Fruit fly (Drosophila melanogaster) whole organism, embryonic: ENCODE data around the gene Hexo2.

Experiments
- Ada2b ChIP-seq: fragments of 200-800 bp; sonication (Bioruptor generic); IDR thresholded peaks from 2 replicates; pipeline ENCODE4 v1.3.6; 2022; ENCODE audit warnings: missing biosample characterization, missing genetic modification characterization
- Adf1 ChIP-seq: fragments of 200-800 bp; sonication (Bioruptor generic); IDR thresholded peaks from 2 replicates; pipeline ENCODE4 v1.3.6; 2022; ENCODE audit warnings: missing biosample characterization, missing genetic modification characterization
- CG10274 ChIP-seq: fragments of 200-800 bp; sonication (Bioruptor generic); optimal IDR thresholded peaks from 3 replicates; lab custom pipeline; 2017; ENCODE audit warnings: missing biosample characterization, mild to moderate bottlenecking, missing genetic modification characterization
- CG11247 ChIP-seq: fragments of 200-800 bp; sonication (Bioruptor generic); IDR thresholded peaks from 2 replicates; pipeline ENCODE4 v1.3.6; 2022; ENCODE audit warnings: missing biosample characterization, missing genetic modification characterization
- CG11504 ChIP-seq: fragments of 200-800 bp; sonication (Bioruptor generic); optimal IDR thresholded peaks from 3 replicates; lab custom pipeline; 2019; ENCODE audit warnings: missing biosample characterization, mild to moderate bottlenecking, missing genetic modification characterization, moderate library complexity
- CG11560 ChIP-seq: fragments of 200-800 bp; sonication (Bioruptor generic); IDR thresholded peaks from 3 replicates; pipeline ENCODE4 v1.3.6; 2022; ENCODE audit warnings: missing biosample characterization, missing genetic modification characterization
- CG12236 ChIP-seq: fragments of 200-800 bp; sonication (Bioruptor generic); optimal IDR thresholded peaks from 2 replicates; lab custom pipeline; 2016; ENCODE audit warnings: missing biosample characterization, missing genetic modification characterization
- CG14860 ChIP-seq: fragments of 200-800 bp; sonication (Bioruptor generic); IDR thresholded peaks from 3 replicates; pipeline ENCODE4 v1.3.6; 2022; ENCODE audit warnings: missing biosample characterization, missing genetic modification characterization; ENCODE audit not compliant: partially characterized antibody
- CG14965 ChIP-seq: fragments of 200-800 bp; sonication (Bioruptor generic); optimal IDR thresholded peaks from 2 replicates; lab custom pipeline; 2016; ENCODE audit warnings: missing biosample characterization, missing genetic modification characterization, borderline replicate concordance
- CG15269 ChIP-seq: fragments of 200-800 bp; sonication (Bioruptor generic); optimal IDR thresholded peaks from 2 replicates; lab custom pipeline; 2018; ENCODE audit warnings: missing biosample characterization, mild to moderate bottlenecking, missing genetic modification characterization, moderate library complexity
- CG1602 ChIP-seq: fragments of 200-800 bp; sonication (Bioruptor generic); optimal IDR thresholded peaks from 3 replicates; lab custom pipeline; 2016; ENCODE audit warnings: missing biosample characterization, missing genetic modification characterization
- CG17359 ChIP-seq: fragments of 200-800 bp; sonication (Bioruptor generic); optimal IDR thresholded peaks from 3 replicates; lab custom pipeline; 2018; ENCODE audit warnings: missing biosample characterization, mild to moderate bottlenecking, missing genetic modification characterization, moderate library complexity
- CG17612 ChIP-seq: fragments of 200-800 bp; sonication (Bioruptor generic); IDR thresholded peaks from 2 replicates; pipeline ENCODE4 v1.3.6; 2022; ENCODE audit warnings: missing biosample characterization, missing genetic modification characterization
- CG2116 ChIP-seq: fragments of 200-800 bp; sonication (Bioruptor generic); optimal IDR thresholded peaks from 3 replicates; lab custom pipeline; 2018; ENCODE audit warnings: missing biosample characterization, mild to moderate bottlenecking, missing genetic modification characterization
- CG2889 ChIP-seq: fragments of 200-800 bp; sonication (Bioruptor generic); IDR thresholded peaks from 3 replicates; pipeline ENCODE4 v1.3.6; 2022; ENCODE audit warnings: missing biosample characterization, missing genetic modification characterization
- CG4360 ChIP-seq: fragments of 200-800 bp; sonication (Bioruptor generic); IDR thresholded peaks from 2 replicates; pipeline ENCODE4 v1.3.6; 2022; ENCODE audit warnings: missing biosample characterization, missing genetic modification characterization
- CG4424 ChIP-seq: fragments of 200-800 bp; sonication (Bioruptor generic); optimal IDR thresholded peaks from 3 replicates; lab custom pipeline; 2016; ENCODE audit warnings: missing biosample characterization, missing genetic modification characterization
- CG4730 ChIP-seq: fragments of 200-800 bp; sonication (Bioruptor generic); IDR thresholded peaks from 2 replicates; pipeline ENCODE4 v1.3.6; 2022; ENCODE audit warnings: missing biosample characterization, missing genetic modification characterization
- CG4854 ChIP-seq: fragments of 200-800 bp; sonication (Bioruptor generic); optimal IDR thresholded peaks from 2 replicates; lab custom pipeline; 2016; ENCODE audit warnings: missing biosample characterization, missing genetic modification characterization, inconsistent platforms
- CoRest ChIP-seq: fragments of 200-800 bp; sonication (Bioruptor generic); optimal IDR thresholded peaks from 3 replicates; lab custom pipeline; 2018; ENCODE audit warnings: missing biosample characterization, mild to moderate bottlenecking, missing genetic modification characterization, moderate library complexity
- Jarid2 ChIP-seq: fragments of 200-800 bp; sonication (Bioruptor generic); optimal IDR thresholded peaks from 3 replicates; lab custom pipeline; 2017; ENCODE audit warnings: mild to moderate bottlenecking, missing biosample characterization, missing genetic modification reagents, missing genetic modification characterization
- Nf-YB ChIP-seq: fragments of 200-800 bp; sonication (Bioruptor generic); optimal IDR thresholded peaks from 3 replicates; lab custom pipeline; 2019; ENCODE audit warnings: missing biosample characterization, mild to moderate bottlenecking, missing genetic modification characterization, moderate library complexity
- Nf-YC ChIP-seq: fragments of 200-800 bp; optimal IDR thresholded peaks from 3 replicates; lab custom pipeline; 2019; ENCODE audit warnings: missing biosample characterization, mild to moderate bottlenecking, missing genetic modification characterization, moderate library complexity
- Poxn ChIP-seq: fragments of 200-800 bp; sonication (Bioruptor generic); IDR thresholded peaks from 2 replicates; pipeline ENCODE4 v1.3.6; 2022; ENCODE audit warnings: missing biosample characterization, missing genetic modification characterization
- Scr ChIP-seq: fragments of 200-800 bp; sonication (Bioruptor generic); IDR thresholded peaks from 2 replicates; pipeline ENCODE4 v1.3.6; 2022; ENCODE audit warnings: missing biosample characterization, missing genetic modification characterization; ENCODE audit not compliant: partially characterized antibody
- Trl ChIP-seq, 3 experiments: fragments of >200 bp in 2 of 3; fragments of 200-800 bp in 1 of 3; sonication (Bioruptor generic) in 1 of 3; optimal IDR thresholded peaks; 2 replicates in 1 of 3; 3 replicates in 2 of 3; lab custom pipeline; 2016 to 2017; ENCODE audit warnings: missing biosample characterization in 1 of 3, missing genetic modification characterization in 1 of 3
- chinmo ChIP-seq: fragments of 200-800 bp; sonication (Bioruptor generic); IDR thresholded peaks from 4 replicates; pipeline ENCODE4 v1.3.6; 2022; ENCODE audit warnings: missing biosample characterization, missing genetic modification characterization; ENCODE audit not compliant: partially characterized antibody
- chm ChIP-seq: fragments of 200-800 bp; sonication (Bioruptor generic); IDR thresholded peaks from 2 replicates; pipeline ENCODE4 v1.3.6; 2022; ENCODE audit warnings: missing biosample characterization, missing genetic modification characterization
- corto ChIP-seq: fragments of 200-800 bp; sonication (Bioruptor generic); optimal IDR thresholded peaks from 2 replicates; lab custom pipeline; 2016; ENCODE audit warnings: missing biosample characterization, mild to moderate bottlenecking, missing genetic modification characterization, moderate library complexity
- crol ChIP-seq: fragments of 200-800 bp; sonication (Bioruptor generic); IDR thresholded peaks from 2 replicates; pipeline ENCODE4 v1.3.6; 2022; ENCODE audit warnings: missing biosample characterization, missing genetic modification characterization
- emc ChIP-seq: fragments of 200-800 bp; sonication (Bioruptor generic); optimal IDR thresholded peaks from 2 replicates; lab custom pipeline; 2016; ENCODE audit warnings: missing biosample characterization, missing genetic modification characterization
- fd3F ChIP-seq: fragments of 200-800 bp; sonication (Bioruptor generic); optimal IDR thresholded peaks from 2 replicates; lab custom pipeline; 2018; ENCODE audit warnings: missing biosample characterization, mild to moderate bottlenecking, missing genetic modification characterization, moderate library complexity
- fu2 ChIP-seq: fragments of 200-800 bp; sonication (Bioruptor generic); optimal IDR thresholded peaks from 2 replicates; lab custom pipeline; 2016; ENCODE audit warnings: missing biosample characterization, missing genetic modification characterization
- ham ChIP-seq: fragments of 200-800 bp; sonication (Bioruptor generic); IDR thresholded peaks from 2 replicates; pipeline ENCODE4 v1.3.6; 2022; ENCODE audit warnings: missing biosample characterization, missing genetic modification characterization
- kah ChIP-seq: fragments of 200-800 bp; sonication (Bioruptor generic); optimal IDR thresholded peaks from 2 replicates; lab custom pipeline; 2018; ENCODE audit warnings: missing biosample characterization, mild to moderate bottlenecking, missing genetic modification characterization
- ken ChIP-seq: fragments of 200-800 bp; sonication (Bioruptor generic); IDR thresholded peaks from 3 replicates; pipeline ENCODE4 v1.3.6; 2022; ENCODE audit warnings: missing biosample characterization, missing genetic modification characterization
- klu ChIP-seq: fragments of 200-800 bp; sonication (Bioruptor generic); IDR thresholded peaks from 2 replicates; pipeline ENCODE4 v1.3.6; 2022; ENCODE audit warnings: missing biosample characterization, missing genetic modification characterization
- lab ChIP-seq: fragments of 200-800 bp; sonication (Bioruptor generic); optimal IDR thresholded peaks from 3 replicates; lab custom pipeline; 2017; ENCODE audit warnings: missing biosample characterization, missing genetic modification characterization, mild to moderate bottlenecking, moderate library complexity, missing genetic modification reagents
- lov ChIP-seq, 2 experiments: fragments of 200-800 bp in 1 of 2; fragments of >200 bp in 1 of 2; sonication (Bioruptor generic) in 1 of 2; IDR thresholded peaks in 1 of 2; optimal IDR thresholded peaks in 1 of 2; 2 replicates in 1 of 2; 3 replicates in 1 of 2; pipeline versions ENCODE4 v1.3.6 to Lab custom; 2017 to 2022; ENCODE audit warnings: missing biosample characterization in 1 of 2, missing genetic modification characterization in 1 of 2
- nerfin-2 ChIP-seq: fragments of 200-800 bp; sonication (Bioruptor generic); IDR thresholded peaks from 2 replicates; pipeline ENCODE4 v1.3.6; 2022; ENCODE audit warnings: missing biosample characterization, missing genetic modification characterization; ENCODE audit not compliant: partially characterized antibody
- odd ChIP-seq: fragments of 200-800 bp; sonication (Bioruptor generic); optimal IDR thresholded peaks from 2 replicates; lab custom pipeline; 2017; ENCODE audit warnings: missing biosample characterization, mild to moderate bottlenecking, missing genetic modification characterization
- psq ChIP-seq: fragments of 200-800 bp; sonication (Bioruptor generic); optimal IDR thresholded peaks from 2 replicates; lab custom pipeline; 2017; ENCODE audit warnings: missing biosample characterization, missing genetic modification characterization
- rib ChIP-seq: fragments of 200-800 bp; sonication (Bioruptor generic); IDR thresholded peaks from 2 replicates; pipeline ENCODE4 v1.3.6; 2022; ENCODE audit warnings: missing biosample characterization, missing genetic modification characterization
- scrt ChIP-seq: fragments of 200-800 bp; sonication (Bioruptor generic); optimal IDR thresholded peaks from 2 replicates; lab custom pipeline; 2018; ENCODE audit warnings: missing biosample characterization, mild to moderate bottlenecking, missing genetic modification characterization, moderate library complexity
- sima ChIP-seq: fragments of 200-800 bp; sonication (Bioruptor generic); optimal IDR thresholded peaks from 2 replicates; lab custom pipeline; 2016; ENCODE audit warnings: missing biosample characterization, missing genetic modification characterization
- sr ChIP-seq: fragments of 200-800 bp; sonication (Bioruptor generic); IDR thresholded peaks from 3 replicates; pipeline ENCODE4 v1.3.6; 2022; ENCODE audit warnings: missing biosample characterization, missing genetic modification characterization
- tna ChIP-seq: fragments of 200-800 bp; sonication (Bioruptor generic); IDR thresholded peaks from 2 replicates; pipeline ENCODE4 v1.3.6; 2022; ENCODE audit warnings: missing biosample characterization, missing genetic modification characterization; ENCODE audit not compliant: partially characterized antibody
- unpg ChIP-seq: fragments of 200-800 bp; sonication (Bioruptor generic); optimal IDR thresholded peaks from 3 replicates; lab custom pipeline; 2018; ENCODE audit warnings: missing biosample characterization, mild to moderate bottlenecking, missing genetic modification characterization, moderate library complexity
- zen ChIP-seq: fragments of 200-800 bp; sonication (Bioruptor generic); optimal IDR thresholded peaks from 3 replicates; lab custom pipeline; 2018; ENCODE audit warnings: missing biosample characterization, mild to moderate bottlenecking, missing genetic modification characterization, moderate library complexity

Hexo2 gene

dm6 chrX:8757775-8758363 lies 48.4 kb downstream of the Hexo2 start (continued):
- TF ChIP-seq kah (GFP tag; lab: Kevin White, UChicago): no peak
- TF ChIP-seq corto (GFP tag; lab: Kevin White, UChicago): no peak
- no peak for TF ChIP-seq lov (optimal IDR thresholded peaks at IDR 0.05; lab: Kevin White, UChicago)
- TF ChIP-seq lov (GFP tag; IDR thresholded peaks at IDR 0.05; lab: Robert Waterston, UW): no peak
- no peak for TF ChIP-seq CG2116 (GFP tag; lab: Kevin White, UChicago)
- no peak for TF ChIP-seq Scr (GFP tag; lab: Robert Waterston, UW)
- TF ChIP-seq sr: no peak
- TF ChIP-seq CG11247 (GFP tag; lab: Robert Waterston, UW): no peak
- no peak for TF ChIP-seq CG4424
- TF ChIP-seq tna (GFP tag; lab: Robert Waterston, UW): peak; percentile 20; the same call in 1 of the 2 replicates
- peak; percentile 95 for TF ChIP-seq Nf-YC
- TF ChIP-seq CG12236 (GFP tag; lab: Kevin White, UChicago): no peak
- TF ChIP-seq Jarid2 (GFP tag; lab: Kevin White, UChicago): peak; percentile 78
- peak; percentile 31; the same call in 1 of the 2 replicates for TF ChIP-seq crol (GFP tag; lab: Robert Waterston, UW)
- TF ChIP-seq CG11504 (tag; lab: Kevin White, UChicago): no peak
- TF ChIP-seq CG4730: no peak
- TF ChIP-seq psq (GFP tag; lab: Kevin White, UChicago): no peak
- TF ChIP-seq CG11560 (tag; lab: Robert Waterston, UW): no peak
- TF ChIP-seq Trl (optimal IDR thresholded peaks at IDR 0.05; lab: Kevin White, UChicago): peak; percentile 75 to 85
- TF ChIP-seq Trl (GFP tag; optimal IDR thresholded peaks at IDR 0.05; lab: Kevin White, UChicago): no peak
- no peak for TF ChIP-seq Ada2b (GFP tag; lab: Robert Waterston, UW)
- peak; percentile 90 for TF ChIP-seq CG4854 (GFP tag; lab: Kevin White, UChicago)
- TF ChIP-seq CG17359: no peak
- TF ChIP-seq chm (GFP tag; lab: Robert Waterston, UW): 0 out of 2 replicates have a peak, but pooled peaks have one; percentile 27
- peak; percentile 46; the same call in 1 of the 2 replicates for TF ChIP-seq rib (GFP tag; lab: Robert Waterston, UW)
- TF ChIP-seq CG10274: no peak
- TF ChIP-seq ken (GFP tag; lab: Robert Waterston, UW): no peak
- peak; percentile 80 for TF ChIP-seq Adf1 (GFP tag; lab: Robert Waterston, UW)
- no peak for TF ChIP-seq odd (GFP tag; lab: Kevin White, UChicago)
- TF ChIP-seq klu (GFP tag; lab: Robert Waterston, UW): no peak
- TF ChIP-seq scrt: peak; percentile 66
- TF ChIP-seq fu2 (GFP tag; lab: Kevin White, UChicago): no peak
- TF ChIP-seq lab: no peak
- no peak for TF ChIP-seq CG1602
- TF ChIP-seq CG15269 (tag; lab: Kevin White, UChicago): no peak
- TF ChIP-seq sima (GFP tag; lab: Kevin White, UChicago): no peak
- TF ChIP-seq emc (GFP tag; lab: Kevin White, UChicago): no peak
- no peak for TF ChIP-seq Poxn (GFP tag; lab: Robert Waterston, UW)
- no peak for TF ChIP-seq fd3F (GFP tag; lab: Kevin White, UChicago)
- TF ChIP-seq CG17612 (GFP tag; lab: Robert Waterston, UW): no peak
- no peak for TF ChIP-seq ham
- no peak for TF ChIP-seq CG14965 (GFP tag; lab: Kevin White, UChicago)
- TF ChIP-seq zen (tag; lab: Kevin White, UChicago): no peak
- peak; percentile 58; the same call in 1 of the 4 replicates for TF ChIP-seq chinmo (GFP tag; lab: Robert Waterston, UW)
- no peak for TF ChIP-seq unpg
- peak; percentile 46; the same call in 1 of the 2 replicates for TF ChIP-seq CG4360 (GFP tag; lab: Robert Waterston, UW)
- TF ChIP-seq Nf-YB: peak; percentile 93
- 0 out of 2 replicates have a peak, but pooled peaks have one; percentile 7 for TF ChIP-seq nerfin-2 (GFP tag; lab: Robert Waterston, UW)
- no peak for TF ChIP-seq CG2889 (GFP tag; lab: Robert Waterston, UW)
- no peak for TF ChIP-seq CG14860 (GFP tag; lab: Robert Waterston, UW)
- TF ChIP-seq CoRest (tag; lab: Kevin White, UChicago): no peak
